Fruit fly (Drosophila melanogaster) whole organism, embryonic: ENCODE results near the gene Pax.

Source experiments
- Atf6 ChIP-seq: fragments of 200-800 bp; sonication (Bioruptor generic); IDR thresholded peaks from 2 replicates; pipeline ENCODE4 v1.3.6; 2022; ENCODE audit warnings: missing biosample characterization, missing genetic modification characterization
- B-H2 ChIP-seq: fragments of 200-800 bp; sonication (Bioruptor generic); optimal IDR thresholded peaks from 2 replicates; lab custom pipeline; 2018; ENCODE audit warnings: missing biosample characterization, mild to moderate bottlenecking, missing genetic modification characterization
- Bgb ChIP-seq: fragments of 200-800 bp; sonication (Bioruptor generic); IDR thresholded peaks from 2 replicates; pipeline ENCODE4 v1.3.6; 2022; ENCODE audit warnings: missing biosample characterization, missing genetic modification characterization; ENCODE audit not compliant: partially characterized antibody
- Blimp-1 ChIP-seq: fragments of 200-800 bp; sonication (Bioruptor generic); optimal IDR thresholded peaks from 3 replicates; lab custom pipeline; 2018; ENCODE audit warnings: missing biosample characterization, missing genetic modification characterization, mild to moderate bottlenecking, moderate library complexity, missing genetic modification reagents
- CG1024 ChIP-seq: fragments of 200-800 bp; sonication (Bioruptor generic); IDR thresholded peaks from 2 replicates; pipeline ENCODE4 v1.3.6; 2022; ENCODE audit warnings: missing biosample characterization, missing genetic modification characterization
- CG11560 ChIP-seq: fragments of 200-800 bp; sonication (Bioruptor generic); IDR thresholded peaks from 3 replicates; pipeline ENCODE4 v1.3.6; 2022; ENCODE audit warnings: missing biosample characterization, missing genetic modification characterization
- CG12391 ChIP-seq: fragments of 200-800 bp; sonication (Bioruptor generic); optimal IDR thresholded peaks from 3 replicates; lab custom pipeline; 2018; ENCODE audit warnings: missing biosample characterization, mild to moderate bottlenecking, missing genetic modification characterization, moderate library complexity
- CG12659 ChIP-seq: fragments of 200-800 bp; sonication (Bioruptor generic); optimal IDR thresholded peaks from 3 replicates; lab custom pipeline; 2017; ENCODE audit warnings: mild to moderate bottlenecking, missing biosample characterization, missing genetic modification reagents, missing genetic modification characterization
- CG13624 ChIP-seq: fragments of 200-800 bp; sonication (Bioruptor generic); optimal IDR thresholded peaks from 2 replicates; lab custom pipeline; 2016; ENCODE audit warnings: missing biosample characterization, missing genetic modification characterization
- CG14014 ChIP-seq: fragments of 200-800 bp; sonication (Bioruptor generic); IDR thresholded peaks from 2 replicates; pipeline ENCODE4 v1.3.6; 2022; ENCODE audit warnings: missing biosample characterization, missing genetic modification characterization
- CG14441 ChIP-seq: fragments of 200-800 bp; sonication (Bioruptor generic); IDR thresholded peaks from 2 replicates; pipeline ENCODE4 v1.3.6; 2022; ENCODE audit warnings: missing biosample characterization, missing genetic modification characterization
- CG15269 ChIP-seq: fragments of 200-800 bp; sonication (Bioruptor generic); optimal IDR thresholded peaks from 2 replicates; lab custom pipeline; 2018; ENCODE audit warnings: missing biosample characterization, mild to moderate bottlenecking, missing genetic modification characterization, moderate library complexity
- CG16815 ChIP-seq: fragments of 200-800 bp; sonication (Bioruptor generic); optimal IDR thresholded peaks from 3 replicates; lab custom pipeline; 2017; ENCODE audit warnings: missing biosample characterization, mild to moderate bottlenecking, missing genetic modification characterization
- CG2116 ChIP-seq: fragments of 200-800 bp; sonication (Bioruptor generic); optimal IDR thresholded peaks from 3 replicates; lab custom pipeline; 2018; ENCODE audit warnings: missing biosample characterization, mild to moderate bottlenecking, missing genetic modification characterization
- CG2199 ChIP-seq: fragments of 200-800 bp; sonication (Bioruptor generic); IDR thresholded peaks from 3 replicates; pipeline ENCODE4 v1.3.6; 2022; ENCODE audit warnings: missing biosample characterization, missing genetic modification characterization
- CG33557 ChIP-seq: fragments of 200-800 bp; sonication (Bioruptor generic); optimal IDR thresholded peaks from 2 replicates; lab custom pipeline; 2019; ENCODE audit warnings: missing biosample characterization, mild to moderate bottlenecking, missing genetic modification characterization, moderate library complexity
- CG6175 ChIP-seq: fragments of 200-800 bp; sonication (Bioruptor generic); IDR thresholded peaks from 3 replicates; pipeline ENCODE4 v1.3.6; 2022; ENCODE audit warnings: missing biosample characterization, missing genetic modification characterization
- CG6272 ChIP-seq: fragments of 200-800 bp; sonication (Bioruptor generic); IDR thresholded peaks from 2 replicates; pipeline ENCODE4 v1.3.6; 2022; ENCODE audit warnings: missing biosample characterization, missing genetic modification characterization
- CG6765 ChIP-seq: fragments of 200-800 bp; sonication (Bioruptor generic); optimal IDR thresholded peaks from 3 replicates; lab custom pipeline; 2017; ENCODE audit warnings: missing biosample characterization, mild to moderate bottlenecking, missing genetic modification characterization
- CG8359 ChIP-seq: fragments of 200-800 bp; sonication (Bioruptor generic); optimal IDR thresholded peaks from 2 replicates; lab custom pipeline; 2017; ENCODE audit warnings: missing biosample characterization, mild to moderate bottlenecking, missing genetic modification characterization, borderline replicate concordance
- CG8478 ChIP-seq: fragments of >200 bp; optimal IDR thresholded peaks from 2 replicates; lab custom pipeline; 2018
- CG9817 ChIP-seq: fragments of 200-800 bp; sonication (Bioruptor generic); optimal IDR thresholded peaks from 2 replicates; lab custom pipeline; 2018; ENCODE audit warnings: missing biosample characterization, mild to moderate bottlenecking, missing genetic modification characterization, moderate library complexity
- D ChIP-seq, 2 experiments: fragments of 200-800 bp in 1 of 2; fragments of >200 bp in 1 of 2; sonication (Bioruptor generic) in 1 of 2; optimal IDR thresholded peaks; 2 replicates in 1 of 2; 3 replicates in 1 of 2; lab custom pipeline; 2017; ENCODE audit warnings: mild to moderate bottlenecking in 1 of 2, missing biosample characterization in 1 of 2, missing genetic modification characterization in 1 of 2, missing genetic modification reagents in 1 of 2
- Eip74EF ChIP-seq, 2 experiments: fragments of 200-800 bp in 1 of 2; fragments of >200 bp in 1 of 2; sonication (Bioruptor generic) in 1 of 2; optimal IDR thresholded peaks; 2 replicates each; lab custom pipeline; 2017 to 2019; ENCODE audit warnings: missing biosample characterization in 2 of 2, missing genetic modification characterization in 2 of 2, mild to moderate bottlenecking in 1 of 2, moderate library complexity in 1 of 2
- H2.0 ChIP-seq: fragments of 200-800 bp; sonication (Bioruptor generic); IDR thresholded peaks from 2 replicates; pipeline ENCODE4 v1.3.6; 2022; ENCODE audit warnings: missing biosample characterization, missing genetic modification characterization
- HLH3B ChIP-seq: fragments of 200-800 bp; sonication (Bioruptor generic); IDR thresholded peaks from 2 replicates; pipeline ENCODE4 v1.3.6; 2022; ENCODE audit warnings: missing biosample characterization, missing genetic modification characterization
- HLH4C ChIP-seq: fragments of 200-800 bp; sonication (Bioruptor generic); IDR thresholded peaks from 3 replicates; pipeline ENCODE4 v1.3.6; 2022; ENCODE audit warnings: missing biosample characterization, missing genetic modification characterization; ENCODE audit not compliant: partially characterized antibody
- Hmr ChIP-seq: fragments of 200-800 bp; sonication (Bioruptor generic); optimal IDR thresholded peaks from 3 replicates; lab custom pipeline; 2017; ENCODE audit warnings: mild to moderate bottlenecking, missing biosample characterization, missing genetic modification reagents, missing genetic modification characterization
- Hr3 ChIP-seq: fragments of 200-800 bp; sonication (Bioruptor generic); optimal IDR thresholded peaks from 3 replicates; lab custom pipeline; 2016; ENCODE audit warnings: missing biosample characterization, missing genetic modification characterization
- Kr ChIP-seq: fragments of 200-800 bp; sonication (Bioruptor generic); optimal IDR thresholded peaks from 2 replicates; lab custom pipeline; 2017; ENCODE audit warnings: missing biosample characterization, mild to moderate bottlenecking, missing genetic modification characterization
- Lpt ChIP-seq: fragments of >200 bp; optimal IDR thresholded peaks from 2 replicates; lab custom pipeline; 2018; ENCODE audit warnings: missing biosample characterization, missing genetic modification characterization
- NFAT ChIP-seq: fragments of 200-800 bp; sonication (Bioruptor generic); IDR thresholded peaks from 2 replicates; pipeline ENCODE4 v1.3.6; 2022; ENCODE audit warnings: missing biosample characterization, missing genetic modification characterization
- Poxn ChIP-seq: fragments of 200-800 bp; sonication (Bioruptor generic); IDR thresholded peaks from 2 replicates; pipeline ENCODE4 v1.3.6; 2022; ENCODE audit warnings: missing biosample characterization, missing genetic modification characterization
- Sry-δ ChIP-seq: fragments of 200-800 bp; sonication (Bioruptor generic); optimal IDR thresholded peaks from 2 replicates; lab custom pipeline; 2016; ENCODE audit warnings: missing biosample characterization, missing genetic modification characterization
- ab ChIP-seq: fragments of 200-800 bp; sonication (Bioruptor generic); optimal IDR thresholded peaks from 2 replicates; lab custom pipeline; 2016; ENCODE audit warnings: missing biosample characterization, missing genetic modification characterization
- aop ChIP-seq: fragments of 200-800 bp; sonication (Bioruptor generic); IDR thresholded peaks from 2 replicates; pipeline ENCODE4 v1.3.6; 2022; ENCODE audit warnings: missing biosample characterization, missing genetic modification characterization
- btn ChIP-seq: fragments of 200-800 bp; sonication (Bioruptor generic); optimal IDR thresholded peaks from 2 replicates; lab custom pipeline; 2016; ENCODE audit warnings: missing biosample characterization, missing genetic modification characterization
- cas ChIP-seq: fragments of 200-800 bp; sonication (Bioruptor generic); IDR thresholded peaks from 2 replicates; pipeline ENCODE4 v1.3.6; 2022; ENCODE audit warnings: missing biosample characterization, missing genetic modification characterization
- chif ChIP-seq, 2 experiments: fragments of 200-800 bp; sonication (Bioruptor generic); optimal IDR thresholded peaks; 3 replicates each; lab custom pipeline; 2016; ENCODE audit warnings: missing biosample characterization in 2 of 2, missing genetic modification characterization in 2 of 2
- chm ChIP-seq: fragments of 200-800 bp; sonication (Bioruptor generic); IDR thresholded peaks from 2 replicates; pipeline ENCODE4 v1.3.6; 2022; ENCODE audit warnings: missing biosample characterization, missing genetic modification characterization
- corto ChIP-seq: fragments of 200-800 bp; sonication (Bioruptor generic); optimal IDR thresholded peaks from 2 replicates; lab custom pipeline; 2016; ENCODE audit warnings: missing biosample characterization, mild to moderate bottlenecking, missing genetic modification characterization, moderate library complexity
- crp ChIP-seq, 2 experiments: fragments of 200-800 bp; sonication (Bioruptor generic); optimal IDR thresholded peaks; 2 replicates in 1 of 2; 3 replicates in 1 of 2; lab custom pipeline; 2017; ENCODE audit warnings: missing biosample characterization in 2 of 2, missing genetic modification characterization in 2 of 2, mild to moderate bottlenecking in 1 of 2, moderate library complexity in 1 of 2
- eve ChIP-seq, 2 experiments: fragments of >200 bp; optimal IDR thresholded peaks; 2 replicates each; lab custom pipeline; 2017; ENCODE audit warnings: missing biosample characterization in 2 of 2, missing genetic modification characterization in 2 of 2
- ham ChIP-seq: fragments of 200-800 bp; sonication (Bioruptor generic); IDR thresholded peaks from 2 replicates; pipeline ENCODE4 v1.3.6; 2022; ENCODE audit warnings: missing biosample characterization, missing genetic modification characterization
- oc ChIP-seq: fragments of 200-800 bp; sonication (Bioruptor generic); optimal IDR thresholded peaks from 2 replicates; lab custom pipeline; 2018; ENCODE audit warnings: missing biosample characterization, mild to moderate bottlenecking, missing genetic modification characterization, moderate library complexity
- rib ChIP-seq: fragments of 200-800 bp; sonication (Bioruptor generic); IDR thresholded peaks from 2 replicates; pipeline ENCODE4 v1.3.6; 2022; ENCODE audit warnings: missing biosample characterization, missing genetic modification characterization
- ro ChIP-seq: fragments of 200-800 bp; sonication (Bioruptor generic); IDR thresholded peaks from 2 replicates; pipeline ENCODE4 v1.3.6; 2022; ENCODE audit warnings: missing biosample characterization, missing genetic modification characterization
- sim ChIP-seq: fragments of 200-800 bp; sonication (Bioruptor generic); IDR thresholded peaks from 2 replicates; pipeline ENCODE4 v1.3.6; 2022; ENCODE audit warnings: missing biosample characterization, missing genetic modification characterization
- unc-4 ChIP-seq: fragments of 200-800 bp; sonication (Bioruptor generic); IDR thresholded peaks from 2 replicates; pipeline ENCODE4 v1.3.6; 2022; ENCODE audit warnings: missing biosample characterization, missing genetic modification characterization; ENCODE audit not compliant: partially characterized antibody
- usp ChIP-seq: fragments of >200 bp; optimal IDR thresholded peaks from 2 replicates; lab custom pipeline; 2017; ENCODE audit warnings: missing biosample characterization, missing genetic modification characterization
- zfh2 ChIP-seq: fragments of 200-800 bp; sonication (Bioruptor generic); optimal IDR thresholded peaks from 2 replicates; lab custom pipeline; 2016; ENCODE audit warnings: missing biosample characterization, missing genetic modification characterization

Pax gene

dm6 chr2L:19426330-19426781, at the start of gene Pax (continued):
- TF ChIP-seq CG16815 (GFP tag; lab: Kevin White, UChicago), result no peak
- peak; percentile 11 for TF ChIP-seq Hmr
- TF ChIP-seq CG13624 (GFP tag; lab: Kevin White, UChicago), result no peak
- no peak for TF ChIP-seq CG1024 (GFP tag; lab: Robert Waterston, UW)
- 0 out of 3 replicates have a peak, but pooled peaks have one; percentile 32 for TF ChIP-seq CG2199 (GFP tag; lab: Robert Waterston, UW)
- no peak for TF ChIP-seq CG6765 (GFP tag; lab: Kevin White, UChicago)
- no peak for TF ChIP-seq CG6272 (GFP tag; lab: Robert Waterston, UW)
- TF ChIP-seq sim, result no peak
- no peak for TF ChIP-seq ham (GFP tag; lab: Robert Waterston, UW)
- TF ChIP-seq ab (GFP tag; lab: Kevin White, UChicago), result no peak
- no peak for TF ChIP-seq CG8478 (lab: Kevin White, UChicago)
- no peak for TF ChIP-seq aop (GFP tag; lab: Robert Waterston, UW)
- TF ChIP-seq H2.0 (GFP tag; lab: Robert Waterston, UW), result no peak
- no peak for TF ChIP-seq CG8359 (GFP tag; lab: Kevin White, UChicago)
- no peak for TF ChIP-seq B-H2 (GFP tag; lab: Kevin White, UChicago)
- no peak for TF ChIP-seq CG12391 (tag; lab: Kevin White, UChicago)
- no peak for TF ChIP-seq CG15269
- TF ChIP-seq CG14441 (GFP tag; lab: Robert Waterston, UW), result no peak
- no peak for TF ChIP-seq chif (GFP tag; optimal IDR thresholded peaks at IDR 0.05; lab: Kevin White, UChicago)
- TF ChIP-seq eve (GFP tag; optimal IDR thresholded peaks at IDR 0.05; lab: Kevin White, UChicago), result no peak
- TF ChIP-seq corto (GFP tag; lab: Kevin White, UChicago), result no peak
- no peak for TF ChIP-seq CG33557
- no peak for TF ChIP-seq Eip74EF (GFP tag; optimal IDR thresholded peaks at IDR 0.05; lab: Kevin White, UChicago)
- TF ChIP-seq Sry-δ, result peak; percentile 89
- TF ChIP-seq NFAT (GFP tag; lab: Robert Waterston, UW), result no peak
- TF ChIP-seq CG9817, result no peak
- no peak for TF ChIP-seq cas (GFP tag; lab: Robert Waterston, UW)
- TF ChIP-seq CG11560, result no peak
- TF ChIP-seq chm (GFP tag; lab: Robert Waterston, UW), result peak; percentile 34; the same call in 1 of the 2 replicates
- peak; percentile 87 to 99 for TF ChIP-seq crp (GFP tag; optimal IDR thresholded peaks at IDR 0.05; lab: Kevin White, UChicago)
- TF ChIP-seq zfh2 (GFP tag; lab: Kevin White, UChicago), result no peak
- no peak for TF ChIP-seq Lpt (GFP tag; lab: Kevin White, UChicago)
- no peak for TF ChIP-seq btn (GFP tag; lab: Kevin White, UChicago)
- TF ChIP-seq HLH3B (GFP tag; lab: Robert Waterston, UW), result no peak
- TF ChIP-seq CG14014 (GFP tag; lab: Robert Waterston, UW), result no peak
- peak; percentile 60 for TF ChIP-seq CG12659 (GFP tag; lab: Kevin White, UChicago)
- no peak for TF ChIP-seq CG6175
- TF ChIP-seq rib, result no peak
- no peak for TF ChIP-seq Atf6 (GFP tag; lab: Robert Waterston, UW)
- TF ChIP-seq Blimp-1 (GFP tag; lab: Kevin White, UChicago), result no peak
- peak; percentile 96 for TF ChIP-seq Bgb (GFP tag; lab: Robert Waterston, UW)
- no peak for TF ChIP-seq usp (GFP tag; lab: Kevin White, UChicago)
- TF ChIP-seq Hr3 (GFP tag; lab: Kevin White, UChicago), result no peak
- no peak for TF ChIP-seq D (optimal IDR thresholded peaks at IDR 0.05; lab: Kevin White, UChicago)
- no peak for TF ChIP-seq D (GFP tag; optimal IDR thresholded peaks at IDR 0.05; lab: Kevin White, UChicago)
- TF ChIP-seq ro (GFP tag; lab: Robert Waterston, UW), result no peak
- peak; percentile 66 for TF ChIP-seq CG2116 (GFP tag; lab: Kevin White, UChicago)
- TF ChIP-seq HLH4C (GFP tag; lab: Robert Waterston, UW), result peak; percentile 87
- TF ChIP-seq unc-4 (GFP tag; lab: Robert Waterston, UW), result peak; percentile 96
- no peak for TF ChIP-seq oc (tag; lab: Kevin White, UChicago)
- no peak for TF ChIP-seq Kr
- no peak for TF ChIP-seq Poxn (GFP tag; lab: Robert Waterston, UW)
